Fruit fly (Drosophila melanogaster) whole organism: ENCODE data around the gene dmt.

Experiments
- CG8478 ChIP-seq: fragments of >200 bp; optimal IDR thresholded peaks from 2 replicates; lab custom pipeline; 2018; ENCODE audit warnings: inconsistent platforms
- EcR ChIP-seq, 2 experiments: fragments of >200 bp; optimal IDR thresholded peaks; 2 replicates each; lab custom pipeline; 2017; ENCODE audit warnings: missing biosample characterization in 2 of 2, missing genetic modification characterization in 2 of 2, missing genetic modification reagents in 2 of 2
- pan ChIP-seq: fragments of >200 bp; optimal IDR thresholded peaks from 2 replicates; lab custom pipeline; 2017
- psq ChIP-seq: fragments of >200 bp; optimal IDR thresholded peaks from 2 replicates; lab custom pipeline; 2017
- usp ChIP-seq: fragments of >200 bp; optimal IDR thresholded peaks from 2 replicates; lab custom pipeline; 2017; ENCODE audit warnings: missing biosample characterization, missing genetic modification characterization, mixed read lengths

DNA sequence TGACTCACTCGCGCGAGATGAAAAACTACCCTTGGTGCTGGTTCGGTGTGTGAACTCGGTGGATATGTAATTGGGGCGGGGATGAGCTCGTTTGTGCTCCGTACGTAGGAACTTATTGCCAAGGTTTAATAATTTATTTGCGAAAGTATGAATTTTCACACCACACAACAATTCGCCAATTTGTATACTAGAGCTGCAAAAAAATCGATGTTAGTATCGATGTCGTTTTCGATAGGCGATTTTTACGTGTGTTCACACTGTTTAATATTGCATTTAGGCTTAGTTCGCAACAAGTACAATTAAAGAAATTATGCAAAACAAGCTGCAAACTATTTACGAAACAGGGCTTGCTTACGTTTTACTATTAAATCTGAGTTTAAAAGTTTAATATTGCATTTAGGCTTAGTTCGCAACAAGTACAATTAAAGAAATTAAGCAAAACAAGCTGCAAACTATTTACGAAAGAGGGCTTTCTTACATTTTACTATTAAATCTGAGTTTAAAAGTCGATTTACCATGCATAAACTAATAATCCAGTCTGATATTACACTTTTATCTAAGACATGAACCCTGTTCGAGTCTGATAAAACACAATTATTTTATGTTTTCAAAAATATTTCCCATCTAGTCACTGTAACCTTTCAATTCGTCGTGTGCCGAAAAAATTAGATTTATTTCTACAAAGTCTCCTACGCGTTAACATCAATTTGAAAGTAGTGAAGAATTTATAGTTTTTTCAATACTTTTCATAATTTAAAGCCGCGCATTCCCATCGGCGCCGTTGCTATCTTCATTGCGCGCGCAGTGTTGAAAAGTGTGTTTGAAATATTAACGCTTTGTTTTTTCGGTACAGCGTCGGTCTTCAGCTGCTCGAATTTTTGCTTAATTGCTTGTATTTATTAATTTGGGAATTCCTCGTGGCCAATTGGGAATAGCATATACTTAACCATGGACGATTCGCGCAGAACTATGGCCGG, 52.3 kb downstream of the dmt start, which contains the start of the genes Snap24 and CG8478:
- TF ChIP-seq usp (GFP tag; lab: Kevin White, UChicago) (no peak), CG8478 (no peak), pan (lab: Kevin White, UChicago) (no peak), psq (lab: Kevin White, UChicago) (no peak), EcR (GFP tag; optimal IDR thresholded peaks at IDR 0.05; lab: Kevin White, UChicago) (no peak)
